Fruit fly (Drosophila melanogaster) whole organism, embryonic: ENCODE data around the gene east.

ENCODE experiments used
- CG10209 ChIP-seq: fragments of 200-800 bp; sonication (Bioruptor generic); optimal IDR thresholded peaks from 3 replicates; lab custom pipeline; 2017; ENCODE audit warnings: missing biosample characterization, mild to moderate bottlenecking, missing genetic modification characterization, missing genetic modification reagents
- CG10959 ChIP-seq: fragments of 200-800 bp; sonication (Bioruptor generic); IDR thresholded peaks from 2 replicates; pipeline ENCODE4 v1.3.6; 2022; ENCODE audit warnings: missing biosample characterization, missing genetic modification characterization
- CG11456 ChIP-seq: fragments of 200-800 bp; sonication (Bioruptor generic); IDR thresholded peaks from 3 replicates; pipeline ENCODE4 v1.3.6; 2022; ENCODE audit warnings: missing biosample characterization, missing genetic modification characterization
- CG11695 ChIP-seq: fragments of 200-800 bp; sonication (Bioruptor generic); IDR thresholded peaks from 3 replicates; pipeline ENCODE4 v1.3.6; 2022; ENCODE audit warnings: missing biosample characterization, missing genetic modification characterization
- CG11696 ChIP-seq: fragments of 200-800 bp; sonication (Bioruptor generic); IDR thresholded peaks from 2 replicates; pipeline ENCODE4 v1.3.6; 2022; ENCODE audit warnings: missing biosample characterization, missing genetic modification characterization
- CG12236 ChIP-seq: fragments of 200-800 bp; sonication (Bioruptor generic); optimal IDR thresholded peaks from 2 replicates; lab custom pipeline; 2016; ENCODE audit warnings: missing biosample characterization, missing genetic modification characterization
- CG13123 ChIP-seq: fragments of 200-800 bp; sonication (Bioruptor generic); optimal IDR thresholded peaks from 2 replicates; lab custom pipeline; 2016; ENCODE audit warnings: missing biosample characterization, missing genetic modification characterization
- CG14860 ChIP-seq: fragments of 200-800 bp; sonication (Bioruptor generic); IDR thresholded peaks from 3 replicates; pipeline ENCODE4 v1.3.6; 2022; ENCODE audit warnings: missing biosample characterization, missing genetic modification characterization; ENCODE audit not compliant: partially characterized antibody
- CG15514 ChIP-seq: fragments of 200-800 bp; sonication (Bioruptor generic); optimal IDR thresholded peaks from 3 replicates; lab custom pipeline; 2017; ENCODE audit warnings: missing biosample characterization, missing genetic modification characterization, mild to moderate bottlenecking, moderate library complexity, missing genetic modification reagents
- CG18476 ChIP-seq: fragments of 200-800 bp; sonication (Bioruptor generic); optimal IDR thresholded peaks from 2 replicates; lab custom pipeline; 2016; ENCODE audit warnings: missing biosample characterization, mild to moderate bottlenecking, missing genetic modification characterization
- CG18619 ChIP-seq: fragments of 200-800 bp; sonication (Bioruptor generic); optimal IDR thresholded peaks from 3 replicates; lab custom pipeline; 2017; ENCODE audit warnings: missing biosample characterization, mild to moderate bottlenecking, missing genetic modification characterization
- CG2202 ChIP-seq: fragments of 200-800 bp; sonication (Bioruptor generic); optimal IDR thresholded peaks from 2 replicates; lab custom pipeline; 2018; ENCODE audit warnings: missing biosample characterization, mild to moderate bottlenecking, missing genetic modification characterization
- CG32532 ChIP-seq: fragments of 200-800 bp; sonication (Bioruptor generic); IDR thresholded peaks from 2 replicates; pipeline ENCODE4 v1.3.6; 2022; ENCODE audit warnings: missing biosample characterization, missing genetic modification characterization
- CG4282 ChIP-seq: fragments of 200-800 bp; sonication (Bioruptor generic); optimal IDR thresholded peaks from 2 replicates; lab custom pipeline; 2016; ENCODE audit warnings: missing biosample characterization, missing genetic modification characterization
- CG4404 ChIP-seq: fragments of 200-800 bp; sonication (Bioruptor generic); IDR thresholded peaks from 2 replicates; pipeline ENCODE4 v1.3.6; 2022; ENCODE audit warnings: missing biosample characterization, missing genetic modification characterization
- CG8089 ChIP-seq: fragments of 200-800 bp; sonication (Bioruptor generic); optimal IDR thresholded peaks from 3 replicates; lab custom pipeline; 2016; ENCODE audit warnings: missing biosample characterization, missing genetic modification characterization
- CG8281 ChIP-seq: fragments of 200-800 bp; sonication (Bioruptor generic); optimal IDR thresholded peaks from 2 replicates; lab custom pipeline; 2018; ENCODE audit warnings: missing biosample characterization, mild to moderate bottlenecking, missing genetic modification characterization, moderate library complexity
- CG9609 ChIP-seq: fragments of 200-800 bp; sonication (Bioruptor generic); optimal IDR thresholded peaks from 3 replicates; lab custom pipeline; 2016; ENCODE audit warnings: missing biosample characterization, missing genetic modification characterization
- CG9727 ChIP-seq: fragments of 200-800 bp; sonication (Bioruptor generic); optimal IDR thresholded peaks from 3 replicates; lab custom pipeline; 2017; ENCODE audit warnings: missing biosample characterization, mild to moderate bottlenecking, missing genetic modification characterization
- CG9817 ChIP-seq: fragments of 200-800 bp; sonication (Bioruptor generic); optimal IDR thresholded peaks from 2 replicates; lab custom pipeline; 2018; ENCODE audit warnings: missing biosample characterization, mild to moderate bottlenecking, missing genetic modification characterization, moderate library complexity
- CG9876 ChIP-seq: fragments of 200-800 bp; sonication (Bioruptor generic); optimal IDR thresholded peaks from 2 replicates; lab custom pipeline; 2016; ENCODE audit warnings: missing biosample characterization, missing genetic modification characterization
- Deaf1 ChIP-seq: fragments of 200-800 bp; optimal IDR thresholded peaks from 3 replicates; lab custom pipeline; 2019; ENCODE audit warnings: missing biosample characterization, mild to moderate bottlenecking, missing genetic modification characterization, moderate library complexity
- HHEX ChIP-seq: fragments of 200-800 bp; sonication (Bioruptor generic); optimal IDR thresholded peaks from 3 replicates; lab custom pipeline; 2017; ENCODE audit warnings: missing biosample characterization, mild to moderate bottlenecking, missing genetic modification characterization, missing genetic modification reagents
- Hmx ChIP-seq: fragments of 200-800 bp; sonication (Bioruptor generic); optimal IDR thresholded peaks from 2 replicates; lab custom pipeline; 2016; ENCODE audit warnings: missing biosample characterization, missing genetic modification characterization
- Hr3 ChIP-seq: fragments of 200-800 bp; sonication (Bioruptor generic); optimal IDR thresholded peaks from 3 replicates; lab custom pipeline; 2016; ENCODE audit warnings: missing biosample characterization, missing genetic modification characterization
- Lpt ChIP-seq: fragments of >200 bp; optimal IDR thresholded peaks from 2 replicates; lab custom pipeline; 2018; ENCODE audit warnings: missing biosample characterization, missing genetic modification characterization
- Pdp1 ChIP-seq, 2 experiments: fragments of 200-800 bp; sonication (Bioruptor generic); optimal IDR thresholded peaks; 3 replicates each; lab custom pipeline; 2016; ENCODE audit warnings: missing biosample characterization in 2 of 2, missing genetic modification characterization in 2 of 2, mild to moderate bottlenecking in 1 of 2, moderate library complexity in 1 of 2
- Ravus ChIP-seq: fragments of 200-800 bp; sonication (Bioruptor generic); IDR thresholded peaks from 2 replicates; pipeline ENCODE4 v1.3.6; 2022; ENCODE audit warnings: missing biosample characterization, missing genetic modification characterization
- ac ChIP-seq: fragments of 200-800 bp; sonication (Bioruptor generic); optimal IDR thresholded peaks from 3 replicates; lab custom pipeline; 2017; ENCODE audit warnings: missing biosample characterization, mild to moderate bottlenecking, missing genetic modification characterization
- az2 ChIP-seq: fragments of 200-800 bp; sonication (Bioruptor generic); optimal IDR thresholded peaks from 3 replicates; lab custom pipeline; 2016; ENCODE audit warnings: missing biosample characterization, missing genetic modification characterization
- bcd ChIP-seq: fragments of 200-800 bp; sonication (Bioruptor generic); optimal IDR thresholded peaks from 2 replicates; lab custom pipeline; 2017; ENCODE audit warnings: missing biosample characterization, mild to moderate bottlenecking, missing genetic modification characterization
- btn ChIP-seq: fragments of 200-800 bp; sonication (Bioruptor generic); optimal IDR thresholded peaks from 2 replicates; lab custom pipeline; 2016; ENCODE audit warnings: missing biosample characterization, missing genetic modification characterization
- cas ChIP-seq: fragments of 200-800 bp; sonication (Bioruptor generic); IDR thresholded peaks from 2 replicates; pipeline ENCODE4 v1.3.6; 2022; ENCODE audit warnings: missing biosample characterization, missing genetic modification characterization
- crc ChIP-seq: fragments of 200-800 bp; sonication (Bioruptor generic); optimal IDR thresholded peaks from 2 replicates; lab custom pipeline; 2016; ENCODE audit warnings: missing biosample characterization, missing genetic modification characterization
- crp ChIP-seq, 2 experiments: fragments of 200-800 bp; sonication (Bioruptor generic); optimal IDR thresholded peaks; 2 replicates in 1 of 2; 3 replicates in 1 of 2; lab custom pipeline; 2017; ENCODE audit warnings: missing biosample characterization in 2 of 2, missing genetic modification characterization in 2 of 2, mild to moderate bottlenecking in 1 of 2, moderate library complexity in 1 of 2
- da ChIP-seq: fragments of 200-800 bp; sonication (Bioruptor generic); optimal IDR thresholded peaks from 2 replicates; lab custom pipeline; 2016; ENCODE audit warnings: missing biosample characterization, missing genetic modification characterization
- gce ChIP-seq: fragments of 200-800 bp; sonication (Bioruptor generic); IDR thresholded peaks from 3 replicates; pipeline ENCODE4 v1.3.6; 2022; ENCODE audit warnings: missing biosample characterization, missing genetic modification characterization
- grau ChIP-seq: fragments of 200-800 bp; optimal IDR thresholded peaks from 3 replicates; lab custom pipeline; 2019; ENCODE audit warnings: missing biosample characterization, mild to moderate bottlenecking, missing genetic modification characterization, moderate library complexity
- grn ChIP-seq: fragments of 200-800 bp; sonication (Bioruptor generic); optimal IDR thresholded peaks from 3 replicates; lab custom pipeline; 2017; ENCODE audit warnings: missing biosample characterization, missing genetic modification characterization
- hth ChIP-seq: fragments of >200 bp; optimal IDR thresholded peaks from 2 replicates; lab custom pipeline; 2017; ENCODE audit warnings: inconsistent platforms
- luna ChIP-seq: fragments of 200-800 bp; sonication (Bioruptor generic); optimal IDR thresholded peaks from 2 replicates; lab custom pipeline; 2016; ENCODE audit warnings: missing biosample characterization, missing genetic modification characterization
- mld ChIP-seq: fragments of 200-800 bp; sonication (Bioruptor generic); IDR thresholded peaks from 3 replicates; pipeline ENCODE4 v1.3.6; 2022; ENCODE audit warnings: missing biosample characterization, missing genetic modification characterization; ENCODE audit not compliant: partially characterized antibody
- pita ChIP-seq: fragments of 200-800 bp; sonication (Bioruptor generic); optimal IDR thresholded peaks from 2 replicates; lab custom pipeline; 2017; ENCODE audit warnings: missing biosample characterization, mild to moderate bottlenecking, missing genetic modification characterization
- scrt ChIP-seq: fragments of 200-800 bp; sonication (Bioruptor generic); optimal IDR thresholded peaks from 2 replicates; lab custom pipeline; 2018; ENCODE audit warnings: missing biosample characterization, mild to moderate bottlenecking, missing genetic modification characterization, moderate library complexity
- sens ChIP-seq: fragments of 200-800 bp; sonication (Bioruptor generic); peaks from one replicate; lab custom pipeline; 2016; ENCODE audit warnings: missing biosample characterization, missing genetic modification characterization
- shn ChIP-seq: fragments of 200-800 bp; sonication (Bioruptor generic); optimal IDR thresholded peaks from 3 replicates; lab custom pipeline; 2016; ENCODE audit warnings: missing biosample characterization, missing genetic modification characterization
- trh ChIP-seq: fragments of 200-800 bp; sonication (Bioruptor generic); optimal IDR thresholded peaks from 2 replicates; lab custom pipeline; 2016; ENCODE audit warnings: missing biosample characterization, missing genetic modification characterization
- vvl ChIP-seq: fragments of 200-800 bp; sonication (Bioruptor generic); IDR thresholded peaks from 2 replicates; pipeline ENCODE4 v1.3.6; 2022; ENCODE audit warnings: missing biosample characterization, missing genetic modification characterization
- zen2 ChIP-seq: fragments of 200-800 bp; sonication (Bioruptor generic); IDR thresholded peaks from 3 replicates; pipeline ENCODE4 v1.3.6; 2022; ENCODE audit warnings: missing biosample characterization, missing genetic modification characterization; ENCODE audit not compliant: partially characterized antibody

east gene

dm6 chrX:1984175-1984973 is 26.3 kb upstream of the east start (continued):
- TF ChIP-seq CG18476 (GFP tag; lab: Kevin White, UChicago) (peak; percentile 67), CG9727 (GFP tag; lab: Kevin White, UChicago) (peak; percentile 65), luna (no peak), vvl (GFP tag; lab: Robert Waterston, UW) (peak; percentile 78), trh (GFP tag; lab: Kevin White, UChicago) (peak; percentile 7), pita (GFP tag; lab: Kevin White, UChicago) (no peak), zen2 (no peak), CG11696 (GFP tag; lab: Robert Waterston, UW) (no peak), CG11695 (GFP tag; lab: Robert Waterston, UW) (peak; percentile 52; the same call in 1 of the 3 replicates), Hmx (GFP tag; lab: Kevin White, UChicago) (peak; percentile 43), shn (GFP tag; lab: Kevin White, UChicago) (peak; percentile 86), Deaf1 (tag; lab: Kevin White, UChicago) (peak; percentile 40), CG14860 (GFP tag; lab: Robert Waterston, UW) (no peak), CG4404 (GFP tag; lab: Robert Waterston, UW) (peak; percentile 53; the same call in 1 of the 2 replicates), grn (peak; percentile 31), CG10209 (GFP tag; lab: Kevin White, UChicago) (peak; percentile 81), CG10959 (0 out of 2 replicates have a peak, but pooled peaks have one; percentile 25), CG2202 (tag; lab: Kevin White, UChicago) (no peak), HHEX (GFP tag; lab: Kevin White, UChicago) (peak; percentile 62), CG18619 (GFP tag; lab: Kevin White, UChicago) (peak; percentile 75), ac (GFP tag; lab: Kevin White, UChicago) (no peak), Pdp1 (GFP tag; optimal IDR thresholded peaks at IDR 0.05; lab: Kevin White, UChicago) (peak; percentile 42 to 50), CG9609 (GFP tag; lab: Kevin White, UChicago) (peak; percentile 85), scrt (GFP tag; lab: Kevin White, UChicago) (peak; percentile 38), CG9817 (tag; lab: Kevin White, UChicago) (peak; percentile 63), az2 (GFP tag; lab: Kevin White, UChicago) (peak; percentile 56), cas (GFP tag; lab: Robert Waterston, UW) (no peak), Lpt (GFP tag; lab: Kevin White, UChicago) (no peak), crc (GFP tag; lab: Kevin White, UChicago) (no peak), CG8281 (tag; lab: Kevin White, UChicago) (peak; percentile 53), Hr3 (GFP tag; lab: Kevin White, UChicago) (peak; percentile 67), CG8089 (GFP tag; lab: Kevin White, UChicago) (peak; percentile 41), CG9876 (peak; percentile 56), btn (GFP tag; lab: Kevin White, UChicago) (peak; percentile 41), sens (GFP tag; lab: Kevin White, UChicago) (peak; percentile 95), da (GFP tag; lab: Kevin White, UChicago) (peak; percentile 79), grau (tag; lab: Kevin White, UChicago) (peak; percentile 81), CG4282 (GFP tag; lab: Kevin White, UChicago) (no peak), mld (no peak), gce (GFP tag; lab: Robert Waterston, UW) (no peak), CG15514 (GFP tag; lab: Kevin White, UChicago) (peak; percentile 4), CG12236 (GFP tag; lab: Kevin White, UChicago) (peak; percentile 22), hth (lab: Kevin White, UChicago) (no peak), crp (GFP tag; optimal IDR thresholded peaks at IDR 0.05; lab: Kevin White, UChicago) (peak in 1 of 2 experiments; percentile 37), CG13123 (GFP tag; lab: Kevin White, UChicago) (no peak), CG32532 (GFP tag; lab: Robert Waterston, UW) (peak; percentile 53), bcd (GFP tag; lab: Kevin White, UChicago) (peak; percentile 85), CG11456 (GFP tag; lab: Robert Waterston, UW) (0 out of 3 replicates have a peak, but pooled peaks have one; percentile 24), Ravus (GFP tag; lab: Robert Waterston, UW) (peak; percentile 23)
